Worm (Caenorhabditis elegans) whole organism, young adult: ENCODE results near the gene mpz-1.

Experiments
- dpl-1 ChIP-seq: fragments of 150-350 bp; optimal IDR thresholded peaks from 2 replicates; lab custom pipeline; 2014; ENCODE audit warnings: missing biosample characterization, missing genetic modification reagents, missing genetic modification characterization
- ekl-4 ChIP-seq: fragments of 200-800 bp; sonication (Bioruptor generic); IDR thresholded peaks from 2 replicates; pipeline ENCODE4 v1.3.6; 2022; ENCODE audit warnings: missing genetic modification reagents, missing genetic modification characterization, missing compliant biosample characterization
- nfyb-1 ChIP-seq: fragments of 200-800 bp; sonication (Bioruptor generic); IDR thresholded peaks from 2 replicates; pipeline ENCODE4 v1.3.6; 2022; ENCODE audit warnings: missing genetic modification reagents, missing genetic modification characterization, missing compliant biosample characterization
- nhr-179 ChIP-seq: sonication (generic microtip); optimal IDR thresholded peaks from 2 replicates; lab custom pipeline; 2016; ENCODE audit warnings: mild to moderate bottlenecking, missing genetic modification characterization, missing compliant biosample characterization
- snpc-1.1 ChIP-seq: sonication (generic microtip); optimal IDR thresholded peaks from 2 replicates; lab custom pipeline; 2017; ENCODE audit warnings: missing genetic modification characterization, mild to moderate bottlenecking, missing compliant biosample characterization, antibody characterized with exemption, moderate library complexity, missing genotype, missing genetic modification reagents; ENCODE audit not compliant: insufficient read depth
- snpc-4 ChIP-seq, 5 experiments: fragments of 150-350 bp in 1 of 5; sonication (generic microtip) in 4 of 5; optimal IDR thresholded peaks; 2 replicates each; lab custom pipeline; 2014 to 2018; ENCODE audit warnings: missing genetic modification characterization in 5 of 5, missing biosample characterization in 3 of 5, antibody characterized with exemption in 2 of 5, mild to moderate bottlenecking in 2 of 5, missing compliant biosample characterization in 2 of 5, missing genotype in 2 of 5, moderate library complexity in 2 of 5, missing genetic modification reagents in 1 of 5

- TF ChIP-seq nhr-179 = no peak
- no peak for TF ChIP-seq nfyb-1 (GFP tag; lab: Robert Waterston, UW)
- no peak for TF ChIP-seq ekl-4 (GFP tag; lab: Robert Waterston, UW)
- TF ChIP-seq snpc-4 (GFP tag; optimal IDR thresholded peaks at IDR 0.05; lab: Kevin White, UChicago) = no peak
- TF ChIP-seq snpc-4 (tag; optimal IDR thresholded peaks at IDR 0.05; lab: Kevin White, UChicago) = no peak
- no peak for TF ChIP-seq dpl-1 (GFP tag; lab: Kevin White, UChicago)
- no peak for TF ChIP-seq snpc-1.1 (tag; lab: Kevin White, UChicago)
Observed at ce11 chrII:10696060-10696459, 81.9 kb downstream of the mpz-1 start.
